Worm (Caenorhabditis elegans): Measurements from ENCODE around the gene mup-2.

DNA sequence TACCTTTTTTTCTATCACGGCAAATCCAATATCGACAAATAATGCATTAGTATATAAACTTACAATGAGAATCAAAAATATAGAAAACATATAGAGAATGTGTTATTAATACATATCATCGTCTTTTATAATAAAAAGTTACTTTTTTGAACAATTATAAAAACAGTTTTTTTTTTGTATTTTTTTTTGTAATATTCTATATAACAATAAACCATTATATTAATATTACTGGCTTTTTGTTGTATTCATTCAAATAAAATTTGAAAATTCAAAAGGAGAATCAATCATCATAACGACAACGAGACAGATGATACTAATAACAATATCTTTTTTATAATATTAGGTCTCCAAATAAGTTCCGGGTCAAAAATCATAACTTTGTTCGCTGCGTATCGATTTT is 27.5 kb upstream of the mup-2 start, which contains the start of gene K10C2.8:
- no peak for TF ChIP-seq mel-28 (tag; optimal IDR thresholded peaks at IDR 0.05; ENCODE audit: borderline replicate concordance)
- no peak for TF ChIP-seq unc-130 (GFP tag; optimal IDR thresholded peaks at IDR 0.05)
- no peak for TF ChIP-seq T26A5.8 (tag; optimal IDR thresholded peaks at IDR 0.05)
- TF ChIP-seq snpc-1.1 (tag; optimal IDR thresholded peaks at IDR 0.05; ENCODE audit: insufficient read depth): no peak
- TF ChIP-seq lin-26 (GFP tag; IDR thresholded peaks at IDR 0.05): no peak
- TF ChIP-seq ZK185.1 (tag; optimal IDR thresholded peaks at IDR 0.05; ENCODE audit: poor library complexity, severe bottlenecking): no peak
- no peak for TF ChIP-seq snpc-4 (GFP tag; optimal IDR thresholded peaks at IDR 0.05)
- TF ChIP-seq snpc-4 (tag; optimal IDR thresholded peaks at IDR 0.05): no peak
- no peak for TF ChIP-seq C06A6.2 (GFP tag; conservative IDR thresholded peaks at IDR 0.05)

Measured in whole organism, young adult.